Worm (Caenorhabditis elegans) whole organism, L4 larva: Measurements from ENCODE around the gene K02E10.6.

Experiments
- D1046.2 ChIP-seq: fragments of 200-800 bp; sonication (Bioruptor generic); IDR thresholded peaks from 2 replicates; pipeline ENCODE4 v1.3.6; 2022; ENCODE audit warnings: missing genetic modification characterization, missing compliant biosample characterization
- F37D6.2 ChIP-seq: sonication (generic microtip); optimal IDR thresholded peaks from 2 replicates; lab custom pipeline; 2016; ENCODE audit warnings: mild to moderate bottlenecking, missing genetic modification characterization, missing compliant biosample characterization
- F44E2.7 ChIP-seq: fragments of 200-800 bp; sonication (Bioruptor generic); IDR thresholded peaks from 2 replicates; pipeline ENCODE4 v2.1.2; 2022; ENCODE audit warnings: missing genetic modification characterization, missing compliant biosample characterization
- Y105C5A.15 ChIP-seq: fragments of 200-800 bp; sonication (Bioruptor generic); IDR thresholded peaks from 2 replicates; pipeline ENCODE4 v1.3.6; 2022; ENCODE audit warnings: missing genetic modification characterization, missing compliant biosample characterization
- ZK337.2 ChIP-seq: fragments of 200-800 bp; sonication (Bioruptor generic); IDR thresholded peaks from 2 replicates; pipeline ENCODE4 v1.3.6; 2022; ENCODE audit warnings: missing genetic modification reagents, missing genetic modification characterization, missing compliant biosample characterization
- aha-1 ChIP-seq: fragments of 150-350 bp; peaks from one replicate; lab custom pipeline; 2014; ENCODE audit warnings: missing biosample characterization, missing genetic modification characterization
- ama-1 ChIP-seq: fragments of 150-350 bp; optimal IDR thresholded peaks from 2 replicates; lab custom pipeline; 2014; ENCODE audit warnings: inconsistent platforms, mixed read lengths
- ceh-20 ChIP-seq: fragments of 200-800 bp; sonication (Bioruptor generic); IDR thresholded peaks from 2 replicates; pipeline ENCODE4 v1.3.6; 2022; ENCODE audit warnings: missing genetic modification reagents, missing genetic modification characterization, missing compliant biosample characterization
- ces-1 ChIP-seq: fragments of 150-350 bp; sonication (generic microtip); optimal IDR thresholded peaks from 4 replicates; lab custom pipeline; 2014; ENCODE audit warnings: missing biosample characterization, missing genetic modification reagents, missing genetic modification characterization
- ctbp-1 ChIP-seq: fragments of 200-800 bp; sonication (Bioruptor generic); IDR thresholded peaks from 2 replicates; pipeline ENCODE4 v1.3.6; 2022; ENCODE audit warnings: missing genetic modification reagents, missing genetic modification characterization, missing compliant biosample characterization
- daf-12 ChIP-seq: fragments of 150-350 bp; optimal IDR thresholded peaks from 2 replicates; lab custom pipeline; 2014; ENCODE audit warnings: missing biosample characterization, missing genetic modification reagents, missing genetic modification characterization
- daf-8 ChIP-seq: fragments of 200-800 bp; sonication (Bioruptor generic); IDR thresholded peaks from 2 replicates; pipeline ENCODE4 v1.3.6; 2022; ENCODE audit warnings: missing genetic modification characterization, missing compliant biosample characterization
- dmd-6 ChIP-seq: fragments of 200-800 bp; sonication (Bioruptor generic); IDR thresholded peaks from 2 replicates; pipeline ENCODE4 v1.3.6; 2022; ENCODE audit warnings: missing genetic modification reagents, missing genetic modification characterization, missing compliant biosample characterization
- dmd-8 ChIP-seq: fragments of 200-800 bp; sonication (Bioruptor generic); IDR thresholded peaks from 2 replicates; pipeline ENCODE4 v1.3.6; 2022; ENCODE audit warnings: missing genetic modification characterization, missing compliant biosample characterization
- duxl-1 ChIP-seq: sonication (generic microtip); optimal IDR thresholded peaks from 2 replicates; lab custom pipeline; 2016; ENCODE audit warnings: mild to moderate bottlenecking, missing genetic modification characterization, moderate library complexity, missing compliant biosample characterization; ENCODE audit not compliant: poor library complexity
- egl-43 ChIP-seq: fragments of 200-800 bp; sonication (Bioruptor generic); IDR thresholded peaks from 2 replicates; pipeline ENCODE4 v1.3.6; 2022; ENCODE audit warnings: missing genetic modification reagents, missing genetic modification characterization, missing compliant biosample characterization
- fkh-10 ChIP-seq: fragments of 150-350 bp; optimal IDR thresholded peaks from 2 replicates; lab custom pipeline; 2014; ENCODE audit warnings: missing biosample characterization, missing genetic modification reagents, missing genetic modification characterization
- fos-1 ChIP-seq: fragments of 150-350 bp; optimal IDR thresholded peaks from 2 replicates; lab custom pipeline; 2014; ENCODE audit warnings: missing biosample characterization, missing genetic modification characterization
- hlh-11 ChIP-seq: fragments of 200-800 bp; sonication (Bioruptor generic); optimal IDR thresholded peaks from 2 replicates; lab custom pipeline; 2018; ENCODE audit warnings: mild to moderate bottlenecking, missing genetic modification characterization, missing compliant biosample characterization
- hlh-30 ChIP-seq: sonication (generic microtip); optimal IDR thresholded peaks from 2 replicates; lab custom pipeline; 2017; ENCODE audit warnings: antibody characterized with exemption, mild to moderate bottlenecking, missing genetic modification characterization, missing compliant biosample characterization; ENCODE audit not compliant: insufficient read depth
- hmg-1.1 ChIP-seq: fragments of 200-800 bp; sonication (Bioruptor generic); IDR thresholded peaks from 2 replicates; pipeline ENCODE4 v1.3.6; 2022; ENCODE audit warnings: missing genetic modification reagents, missing genetic modification characterization, missing compliant biosample characterization
- lin-1 ChIP-seq: fragments of 200-800 bp; sonication (Bioruptor generic); IDR thresholded peaks from 2 replicates; pipeline ENCODE4 v1.3.6; 2022; ENCODE audit warnings: missing genetic modification reagents, missing genetic modification characterization, missing compliant biosample characterization
- lsy-2 ChIP-seq, 2 experiments: fragments of 150-350 bp in 1 of 2; sonication (generic microtip) in 1 of 2; optimal IDR thresholded peaks; 2 replicates each; lab custom pipeline; 2014 to 2017; ENCODE audit warnings: missing biosample characterization in 2 of 2, missing genetic modification characterization in 2 of 2
- mdl-1 ChIP-seq, 2 experiments: fragments of 150-350 bp in 1 of 2; sonication (generic microtip) in 1 of 2; optimal IDR thresholded peaks; 2 replicates each; lab custom pipeline; 2014 to 2017; ENCODE audit warnings: missing biosample characterization in 2 of 2, missing genetic modification characterization in 2 of 2
- mep-1 ChIP-seq: fragments of 150-350 bp; sonication (generic microtip); optimal IDR thresholded peaks from 3 replicates; lab custom pipeline; 2014; ENCODE audit warnings: missing biosample characterization, missing genetic modification characterization
- mes-2 ChIP-seq: sonication (generic microtip); optimal IDR thresholded peaks from 2 replicates; lab custom pipeline; 2016; ENCODE audit warnings: missing genotype, mild to moderate bottlenecking, missing genetic modification characterization, missing compliant biosample characterization; ENCODE audit not compliant: poor library complexity, severe bottlenecking
- nhr-10 ChIP-seq: fragments of 150-350 bp; optimal IDR thresholded peaks from 2 replicates; lab custom pipeline; 2014; ENCODE audit warnings: missing biosample characterization, missing genetic modification characterization
- nhr-102 ChIP-seq: sonication (generic microtip); optimal IDR thresholded peaks from 2 replicates; lab custom pipeline; 2016; ENCODE audit warnings: mild to moderate bottlenecking, missing genetic modification characterization, moderate library complexity, missing compliant biosample characterization
- nhr-41 ChIP-seq: fragments of 200-800 bp; sonication (Bioruptor generic); IDR thresholded peaks from 2 replicates; pipeline ENCODE4 v1.3.6; 2022; ENCODE audit warnings: missing genetic modification reagents, missing genetic modification characterization, missing compliant biosample characterization
- pqm-1 ChIP-seq: sonication (generic microtip); optimal IDR thresholded peaks from 2 replicates; lab custom pipeline; 2017; ENCODE audit warnings: missing biosample characterization, missing genetic modification characterization
- saeg-2 ChIP-seq: fragments of 200-800 bp; sonication (Bioruptor generic); IDR thresholded peaks from 2 replicates; pipeline ENCODE4 v1.3.6; 2022; ENCODE audit warnings: missing genetic modification reagents, missing genetic modification characterization, missing compliant biosample characterization
- set-16 ChIP-seq: fragments of 200-800 bp; sonication (Bioruptor generic); IDR thresholded peaks from 2 replicates; pipeline ENCODE4 v1.3.6; 2022; ENCODE audit warnings: missing genetic modification reagents, missing genetic modification characterization, missing compliant biosample characterization
- tag-97 ChIP-seq: fragments of 200-800 bp; sonication (Bioruptor generic); IDR thresholded peaks from 2 replicates; pipeline ENCODE4 v1.3.6; 2022; ENCODE audit warnings: missing genetic modification characterization, missing compliant biosample characterization
- vab-7 ChIP-seq: fragments of 200-800 bp; sonication (Bioruptor generic); IDR thresholded peaks from 2 replicates; pipeline ENCODE4 v1.3.6; 2022; ENCODE audit warnings: missing genetic modification reagents, missing genetic modification characterization, missing compliant biosample characterization
- zag-1 ChIP-seq: fragments of 150-350 bp; optimal IDR thresholded peaks from 2 replicates; lab custom pipeline; 2014; ENCODE audit warnings: missing biosample characterization, missing genetic modification characterization
- ztf-11 ChIP-seq: fragments of 150-350 bp; optimal IDR thresholded peaks from 2 replicates; lab custom pipeline; 2014; ENCODE audit warnings: missing biosample characterization, missing genetic modification characterization

Gene K02E10.6

DNA sequence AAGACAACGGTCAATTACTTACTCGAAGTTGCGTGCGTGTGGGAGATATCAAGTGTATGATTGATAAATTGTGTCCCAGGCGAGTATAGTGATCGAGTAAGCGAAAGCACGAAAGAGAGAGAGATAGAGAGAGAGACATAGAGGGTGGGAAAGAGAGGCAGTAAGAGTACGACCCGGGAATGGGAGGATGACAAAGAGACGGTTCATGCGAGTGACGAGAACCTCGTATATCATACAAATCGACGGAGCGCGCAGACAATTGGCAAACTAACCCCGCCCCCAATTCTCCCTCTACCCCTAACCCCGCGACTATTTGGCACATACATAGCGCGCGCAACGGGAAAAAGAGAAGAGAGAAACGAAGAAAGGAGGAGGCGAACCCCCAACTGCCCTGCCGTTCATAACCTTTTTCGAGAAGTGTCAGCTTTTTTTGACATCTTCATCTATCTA lies 13.3 kb upstream of the K02E10.6 start, which contains the start of gene rabr-1 (continued):
- TF ChIP-seq hlh-11 (peak; percentile 64), tag-97 (no peak), mep-1 (tag; lab: Kevin White, UChicago) (peak; percentile 66), egl-43 (GFP tag; lab: Robert Waterston, UW) (0 out of 2 replicates have a peak, but pooled peaks have one; percentile 49), hlh-30 (tag; lab: Kevin White, UChicago) (peak; percentile 41), nhr-10 (tag; lab: Kevin White, UChicago) (peak; percentile 38), aha-1 (peak; percentile 96), daf-12 (tag; lab: Kevin White, UChicago) (no peak)

DNA sequence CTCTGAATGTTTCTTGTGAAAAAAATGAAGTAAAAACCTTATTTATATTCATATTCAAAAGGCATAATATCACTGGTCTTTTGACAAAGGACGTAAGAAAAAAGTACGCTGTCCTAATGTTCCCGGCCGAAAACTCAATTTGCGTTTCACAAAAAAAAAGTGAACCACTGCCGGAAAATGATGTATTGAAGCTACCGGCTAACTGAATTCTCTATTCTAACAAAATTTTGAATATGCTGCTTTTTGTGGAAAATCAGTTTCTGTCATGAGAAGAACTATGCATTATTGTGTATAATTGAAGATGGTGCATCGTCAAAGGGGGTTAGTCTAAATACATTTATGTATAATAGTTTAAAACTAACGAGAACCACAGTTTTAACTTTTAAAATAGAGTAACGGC lies 11.7 kb upstream of the K02E10.6 start:
- TF ChIP-seq saeg-2 (GFP tag; lab: Robert Waterston, UW): no peak
- peak; percentile 46; the same call in 1 of the 2 replicates for TF ChIP-seq ctbp-1 (GFP tag; lab: Robert Waterston, UW)
- TF ChIP-seq ces-1 (GFP tag; lab: Kevin White, UChicago): peak; percentile 62
- TF ChIP-seq fkh-10 (GFP tag; lab: Kevin White, UChicago): peak; percentile 81

DNA sequence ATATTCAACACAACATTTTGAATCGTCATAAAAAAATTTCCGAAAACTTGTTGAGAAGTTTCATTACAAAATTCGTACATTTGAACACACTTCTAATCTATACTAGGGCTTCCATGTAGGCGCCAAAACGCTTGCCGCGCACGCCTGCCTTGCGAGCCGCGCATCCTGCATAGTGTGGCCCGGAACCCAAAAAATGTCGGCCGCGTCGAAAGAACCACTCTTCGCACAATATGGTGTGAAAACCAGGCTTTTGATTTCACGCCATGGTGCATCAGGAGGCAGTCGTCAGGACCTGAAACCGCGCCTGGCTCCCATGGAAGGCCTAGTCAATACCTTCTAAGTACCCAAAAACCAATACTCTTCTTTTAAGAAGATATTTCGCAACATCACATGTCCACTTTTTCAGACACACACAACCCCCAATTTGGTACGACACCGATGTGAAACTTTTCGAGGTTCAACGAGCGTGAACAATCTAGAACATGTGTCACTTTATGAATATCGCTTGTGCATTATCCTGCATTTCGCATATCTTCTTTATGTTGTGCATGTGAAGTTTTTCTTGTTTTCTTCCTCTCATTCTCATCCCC lies 11.1 kb upstream of the K02E10.6 start:
- TF ChIP-seq nhr-41 (GFP tag; lab: Robert Waterston, UW) (no peak), set-16 (GFP tag; lab: Robert Waterston, UW) (peak; percentile 36; the same call in 1 of the 2 replicates)
- TF ChIP-seq, all 104 proteins: peak for 1

DNA sequence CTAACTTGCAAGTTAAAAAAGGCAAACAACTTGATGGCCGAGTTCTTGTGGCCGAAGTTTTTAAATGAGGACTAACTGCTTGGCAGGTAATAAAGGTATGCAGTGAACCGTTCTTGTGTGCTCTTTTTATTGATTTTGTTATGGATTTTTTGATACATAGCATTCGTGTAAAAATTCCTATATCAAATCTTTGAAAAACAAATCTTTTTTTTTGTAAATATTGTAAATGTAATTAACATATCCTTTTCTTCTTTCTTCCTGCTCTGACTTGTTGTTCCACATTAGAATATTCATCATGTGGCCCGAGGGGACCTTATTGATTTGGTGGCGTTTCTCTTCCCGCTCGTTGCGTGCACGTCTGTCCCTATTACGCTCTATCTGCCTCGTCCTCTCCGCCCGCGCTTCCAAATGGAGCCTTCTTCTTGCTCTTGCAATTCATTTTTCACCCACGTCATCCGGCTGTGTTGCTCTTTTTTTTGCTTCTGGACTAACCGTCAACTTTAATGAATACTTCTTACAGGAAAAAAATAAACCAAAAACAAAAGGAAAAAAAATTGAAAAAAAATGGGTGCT lies 6.0 kb upstream of the K02E10.6 start, which contains the start of gene hid-1:
Gene hid-1, plus strand, starts transcription at position 523 of the 573 bp plus-strand sequence.
- peak; percentile 37 for TF ChIP-seq hlh-30 (tag; lab: Kevin White, UChicago)
- no peak for TF ChIP-seq lin-1 (GFP tag; lab: Robert Waterston, UW)
- TF ChIP-seq aha-1: peak; percentile 77
- no peak for TF ChIP-seq Y105C5A.15 (GFP tag; lab: Robert Waterston, UW)
- no peak for TF ChIP-seq duxl-1 (tag; lab: Kevin White, UChicago)
- no peak for TF ChIP-seq ceh-20 (GFP tag; lab: Robert Waterston, UW)
- TF ChIP-seq ctbp-1 (GFP tag; lab: Robert Waterston, UW): 0 out of 2 replicates have a peak, but pooled peaks have one; percentile 51
- 0 out of 2 replicates have a peak, but pooled peaks have one; percentile 44 for TF ChIP-seq hmg-1.1 (GFP tag; lab: Robert Waterston, UW)
- TF ChIP-seq fos-1 (tag; lab: Kevin White, UChicago): no peak
- 0 out of 2 replicates have a peak, but pooled peaks have one; percentile 7 for TF ChIP-seq vab-7 (GFP tag; lab: Robert Waterston, UW)
- TF ChIP-seq mdl-1 (tag; optimal IDR thresholded peaks at IDR 0.05; lab: Kevin White, UChicago): peak in 1 of 2 experiments; percentile 40
- TF ChIP-seq egl-43 (GFP tag; lab: Robert Waterston, UW): no peak
- peak; percentile 67 for TF ChIP-seq mes-2
- peak; percentile 3 for TF ChIP-seq pqm-1 (tag; lab: Kevin White, UChicago)
- peak in 1 of 2 experiments; percentile 54 for TF ChIP-seq lsy-2 (tag; optimal IDR thresholded peaks at IDR 0.05; lab: Kevin White, UChicago)
- no peak for TF ChIP-seq D1046.2 (GFP tag; lab: Robert Waterston, UW)
- TF ChIP-seq dmd-8: no peak
- no peak for TF ChIP-seq ama-1 (lab: Kevin White, UChicago)
- TF ChIP-seq F37D6.2: peak; percentile 9
- TF ChIP-seq F44E2.7 (GFP tag; lab: Robert Waterston, UW): no peak
- TF ChIP-seq daf-8: no peak
- TF ChIP-seq, all 104 proteins: peak for 10

DNA sequence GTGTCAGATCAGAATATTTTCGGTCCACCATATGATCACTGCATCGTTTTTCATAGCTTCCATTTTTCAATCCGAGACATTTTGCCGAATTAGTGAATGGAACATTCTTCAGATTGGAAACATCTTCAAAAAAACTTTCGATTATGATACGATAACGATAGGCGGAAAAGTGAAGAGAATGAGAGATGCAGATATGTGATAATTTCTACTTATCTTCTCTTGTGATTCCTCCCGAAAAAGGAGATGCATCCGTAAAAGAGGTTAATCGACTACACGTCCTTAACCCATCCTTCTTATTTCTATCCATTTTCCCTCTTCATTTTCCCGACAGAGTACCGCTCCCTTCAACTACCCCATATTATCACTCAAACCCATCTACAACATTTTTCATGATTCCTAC lies 508 bp upstream of the K02E10.6 start, which contains the start of gene K02E10.4:
Gene K02E10.4, plus strand, starts transcription at position 186 of the 400 bp plus-strand sequence.
- TF ChIP-seq nhr-102: no peak
- TF ChIP-seq hmg-1.1 (GFP tag; lab: Robert Waterston, UW): no peak
- TF ChIP-seq zag-1: no peak
- no peak for TF ChIP-seq ZK337.2 (GFP tag; lab: Robert Waterston, UW)
- no peak for TF ChIP-seq fos-1 (tag; lab: Kevin White, UChicago)
- TF ChIP-seq ztf-11 (tag; lab: Kevin White, UChicago): no peak
- no peak for TF ChIP-seq dmd-6
